Worm (Caenorhabditis elegans): Measurements from ENCODE around the gene H06H21.8.

DNA sequence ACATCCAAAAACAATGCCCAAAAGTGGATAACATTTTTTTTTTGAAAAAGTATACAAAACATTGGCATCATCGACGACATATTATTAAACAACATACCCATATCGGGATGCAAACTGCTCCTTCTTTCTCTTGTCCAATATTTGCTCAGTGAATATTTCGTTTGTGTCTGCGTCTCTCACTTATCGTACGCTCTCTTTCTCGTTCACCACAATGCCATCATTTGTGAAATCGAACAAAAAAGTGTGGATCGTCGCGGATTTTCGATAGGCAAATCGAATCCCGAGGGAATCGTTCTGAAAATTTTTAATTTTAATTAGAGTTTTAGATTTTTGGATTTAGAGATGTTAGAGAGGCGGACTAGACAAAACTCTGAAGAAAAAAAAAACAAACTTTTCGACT lies 25.9 kb upstream of the H06H21.8 start, which contains the start of gene tat-2:
- TF ChIP-seq unc-55 (GFP tag; optimal IDR thresholded peaks at IDR 0.05) (no peak), ceh-31 (tag; optimal IDR thresholded peaks at IDR 0.05) (no peak), ceh-6 (GFP tag; optimal IDR thresholded peaks at IDR 0.05) (no peak), rnt-1 (tag; optimal IDR thresholded peaks at IDR 0.05) (no peak), pqm-1 (tag; optimal IDR thresholded peaks at IDR 0.05) (no peak), tbx-2 (tag; optimal IDR thresholded peaks at IDR 0.05) (no peak), ceh-24 (tag; optimal IDR thresholded peaks at IDR 0.05) (no peak), lin-11 (tag; optimal IDR thresholded peaks at IDR 0.05) (no peak), hlh-13 (GFP tag; optimal IDR thresholded peaks at IDR 0.05) (no peak), T23F11.4 (GFP tag; optimal IDR thresholded peaks at IDR 0.05) (no peak), sdc-2 (tag; optimal IDR thresholded peaks at IDR 0.05) (no peak), elt-4 (tag; optimal IDR thresholded peaks at IDR 0.05) (no peak)

All from whole organism, late embryonic.